Worm (Caenorhabditis elegans) whole organism, L3 larva: ENCODE results near the gene mars-1.

Source experiments
- R02D3.7 ChIP-seq: fragments of 150-350 bp; optimal IDR thresholded peaks from 2 replicates; lab custom pipeline; 2014; ENCODE audit warnings: missing biosample characterization, missing genetic modification characterization
- ZK546.5 ChIP-seq: sonication (generic microtip); optimal IDR thresholded peaks from 2 replicates; lab custom pipeline; 2017; ENCODE audit warnings: missing biosample characterization, missing genetic modification characterization
- aly-2 ChIP-seq: fragments of 150-350 bp; optimal IDR thresholded peaks from 2 replicates; lab custom pipeline; 2014; ENCODE audit warnings: missing biosample characterization, missing genetic modification characterization
- ama-1 ChIP-seq: fragments of 150-350 bp; optimal IDR thresholded peaks from 2 replicates; lab custom pipeline; 2018
- ceh-16 ChIP-seq: sonication (generic microtip); optimal IDR thresholded peaks from 2 replicates; lab custom pipeline; 2017; ENCODE audit warnings: missing biosample characterization, missing genetic modification characterization
- ceh-28 ChIP-seq: fragments of 150-350 bp; optimal IDR thresholded peaks from 2 replicates; lab custom pipeline; 2014; ENCODE audit warnings: missing biosample characterization, missing genetic modification reagents, missing genetic modification characterization
- ceh-82 ChIP-seq: fragments of 150-350 bp; optimal IDR thresholded peaks from 2 replicates; lab custom pipeline; 2014; ENCODE audit warnings: missing biosample characterization, missing genetic modification characterization
- ceh-9 ChIP-seq: sonication (generic microtip); optimal IDR thresholded peaks from 2 replicates; lab custom pipeline; 2018; ENCODE audit warnings: missing biosample characterization, missing genetic modification characterization
- daf-12 ChIP-seq: fragments of 150-350 bp; optimal IDR thresholded peaks from 2 replicates; lab custom pipeline; 2014; ENCODE audit warnings: missing biosample characterization, missing genetic modification reagents, missing genetic modification characterization
- egl-27 ChIP-seq: sonication (generic microtip); optimal IDR thresholded peaks from 4 replicates; lab custom pipeline; 2017; ENCODE audit warnings: missing biosample characterization, missing genetic modification reagents, missing genetic modification characterization
- egl-5 ChIP-seq: fragments of 150-350 bp; optimal IDR thresholded peaks from 2 replicates; lab custom pipeline; 2017; ENCODE audit warnings: missing biosample characterization, missing genetic modification reagents, missing genetic modification characterization, inconsistent platforms
- elt-1 ChIP-seq: fragments of 150-350 bp; optimal IDR thresholded peaks from 2 replicates; lab custom pipeline; 2014; ENCODE audit warnings: missing biosample characterization, missing genetic modification characterization
- elt-2 ChIP-seq: sonication (generic microtip); optimal IDR thresholded peaks from 2 replicates; lab custom pipeline; 2016; ENCODE audit warnings: missing genetic modification reagents, mild to moderate bottlenecking, missing genetic modification characterization, missing compliant biosample characterization
- elt-3 ChIP-seq, 3 experiments: fragments of 150-350 bp in 1 of 3; sonication (generic microtip) in 2 of 3; optimal IDR thresholded peaks; 2 replicates in 2 of 3; 4 replicates in 1 of 3; lab custom pipeline; 2014 to 2017; ENCODE audit warnings: missing biosample characterization in 3 of 3, missing genetic modification characterization in 3 of 3
- eor-1 ChIP-seq, 2 experiments: fragments of 150-350 bp; optimal IDR thresholded peaks; 2 replicates each; lab custom pipeline; 2014 to 2018; ENCODE audit warnings: missing biosample characterization in 2 of 2, missing genetic modification characterization in 2 of 2
- fkh-10 ChIP-seq: sonication (generic microtip); optimal IDR thresholded peaks from 2 replicates; lab custom pipeline; 2017; ENCODE audit warnings: missing biosample characterization, missing genetic modification reagents, missing genetic modification characterization
- fkh-2 ChIP-seq: fragments of 150-350 bp; optimal IDR thresholded peaks from 2 replicates; lab custom pipeline; 2014; ENCODE audit warnings: missing biosample characterization, missing genetic modification reagents, missing genetic modification characterization
- fos-1 ChIP-seq: fragments of 150-350 bp; optimal IDR thresholded peaks from 2 replicates; lab custom pipeline; 2014; ENCODE audit warnings: missing biosample characterization, missing genetic modification characterization
- hmg-11 ChIP-seq: sonication (generic microtip); optimal IDR thresholded peaks from 2 replicates; lab custom pipeline; 2016; ENCODE audit warnings: missing genetic modification characterization, missing compliant biosample characterization
- jun-1 ChIP-seq: fragments of 150-350 bp; optimal IDR thresholded peaks from 2 replicates; lab custom pipeline; 2014; ENCODE audit warnings: missing biosample characterization, missing genetic modification reagents, missing genetic modification characterization
- lin-15B ChIP-seq: fragments of 150-350 bp; optimal IDR thresholded peaks from 2 replicates; lab custom pipeline; 2014; ENCODE audit warnings: missing biosample characterization, missing genetic modification characterization
- lin-39 ChIP-seq: fragments of 150-350 bp; optimal IDR thresholded peaks from 2 replicates; lab custom pipeline; 2018; ENCODE audit warnings: missing biosample characterization, missing genetic modification reagents, missing genetic modification characterization
- lsy-12 ChIP-seq: sonication (generic microtip); optimal IDR thresholded peaks from 2 replicates; lab custom pipeline; 2016; ENCODE audit warnings: mild to moderate bottlenecking, missing genetic modification characterization, missing compliant biosample characterization
- mdl-1 ChIP-seq: fragments of 150-350 bp; optimal IDR thresholded peaks from 2 replicates; lab custom pipeline; 2014; ENCODE audit warnings: missing biosample characterization, missing genetic modification characterization
- mml-1 ChIP-seq: fragments of 150-350 bp; sonication (generic microtip); optimal IDR thresholded peaks from 3 replicates; lab custom pipeline; 2014; ENCODE audit warnings: missing biosample characterization, missing genetic modification characterization
- nfya-1 ChIP-seq: sonication (generic microtip); optimal IDR thresholded peaks from 2 replicates; lab custom pipeline; 2017; ENCODE audit warnings: missing genetic modification characterization, mild to moderate bottlenecking, missing compliant biosample characterization, antibody characterized with exemption, moderate library complexity; ENCODE audit not compliant: insufficient read depth
- nhr-11 ChIP-seq: fragments of 150-350 bp; optimal IDR thresholded peaks from 2 replicates; lab custom pipeline; 2014; ENCODE audit warnings: missing biosample characterization, missing genetic modification characterization
- nhr-12 ChIP-seq: fragments of 150-350 bp; optimal IDR thresholded peaks from 2 replicates; lab custom pipeline; 2014; ENCODE audit warnings: missing biosample characterization, missing genetic modification characterization
- nhr-23 ChIP-seq: fragments of 150-350 bp; optimal IDR thresholded peaks from 2 replicates; lab custom pipeline; 2014; ENCODE audit warnings: missing biosample characterization, missing genetic modification reagents, missing genetic modification characterization
- nhr-237 ChIP-seq: fragments of 150-350 bp; optimal IDR thresholded peaks from 2 replicates; lab custom pipeline; 2014; ENCODE audit warnings: missing biosample characterization, missing genetic modification characterization
- nhr-25 ChIP-seq: sonication (generic microtip); optimal IDR thresholded peaks from 2 replicates; lab custom pipeline; 2017; ENCODE audit warnings: missing biosample characterization, missing genetic modification characterization
- nhr-28 ChIP-seq: fragments of 150-350 bp; optimal IDR thresholded peaks from 2 replicates; lab custom pipeline; 2014; ENCODE audit warnings: missing biosample characterization, missing genetic modification characterization
- nhr-43 ChIP-seq: sonication (generic microtip); optimal IDR thresholded peaks from 2 replicates; lab custom pipeline; 2016; ENCODE audit warnings: mild to moderate bottlenecking, missing genetic modification characterization, missing compliant biosample characterization; ENCODE audit not compliant: poor library complexity, severe bottlenecking
- nhr-67 ChIP-seq: fragments of 150-350 bp; optimal IDR thresholded peaks from 2 replicates; lab custom pipeline; 2014; ENCODE audit warnings: missing biosample characterization, missing genetic modification characterization
- nhr-76 ChIP-seq: fragments of 150-350 bp; sonication (generic microtip); optimal IDR thresholded peaks from 5 replicates; lab custom pipeline; 2014; ENCODE audit warnings: missing biosample characterization, missing genetic modification characterization
- nhr-77 ChIP-seq: fragments of 150-350 bp; optimal IDR thresholded peaks from 2 replicates; lab custom pipeline; 2014; ENCODE audit warnings: missing biosample characterization, missing genetic modification characterization
- pha-4 ChIP-seq: fragments of 150-350 bp; optimal IDR thresholded peaks from 2 replicates; lab custom pipeline; 2014; ENCODE audit warnings: missing biosample characterization, missing genetic modification reagents, missing genetic modification characterization
- pqm-1 ChIP-seq: fragments of 150-350 bp; optimal IDR thresholded peaks from 2 replicates; lab custom pipeline; 2017; ENCODE audit warnings: missing biosample characterization, missing genetic modification characterization, inconsistent platforms
- sea-2 ChIP-seq: fragments of 150-350 bp; sonication (generic microtip); optimal IDR thresholded peaks from 4 replicates; lab custom pipeline; 2014; ENCODE audit warnings: missing biosample characterization, missing genetic modification reagents, missing genetic modification characterization
- skn-1 ChIP-seq: fragments of 150-350 bp; optimal IDR thresholded peaks from 2 replicates; lab custom pipeline; 2014; ENCODE audit warnings: missing biosample characterization, missing genetic modification characterization
- snpc-4 ChIP-seq: fragments of 150-350 bp; optimal IDR thresholded peaks from 2 replicates; lab custom pipeline; 2014; ENCODE audit warnings: missing biosample characterization, missing genetic modification characterization
- tbx-2 ChIP-seq: sonication (generic microtip); optimal IDR thresholded peaks from 2 replicates; lab custom pipeline; 2016; ENCODE audit warnings: mild to moderate bottlenecking, missing genetic modification characterization, missing compliant biosample characterization
- unc-39 ChIP-seq: sonication (generic microtip); optimal IDR thresholded peaks from 4 replicates; lab custom pipeline; 2017; ENCODE audit warnings: missing biosample characterization, missing genetic modification characterization
- unc-62 ChIP-seq: fragments of 150-350 bp; sonication (generic microtip); optimal IDR thresholded peaks from 4 replicates; lab custom pipeline; 2014; ENCODE audit warnings: missing biosample characterization, missing genetic modification reagents, missing genetic modification characterization
- zag-1 ChIP-seq: fragments of 150-350 bp; optimal IDR thresholded peaks from 2 replicates; lab custom pipeline; 2014; ENCODE audit warnings: missing biosample characterization, missing genetic modification characterization
- ztf-11 ChIP-seq: fragments of 150-350 bp; optimal IDR thresholded peaks from 2 replicates; lab custom pipeline; 2014; ENCODE audit warnings: missing biosample characterization, missing genetic modification characterization
- ztf-4 ChIP-seq: fragments of 150-350 bp; optimal IDR thresholded peaks from 2 replicates; lab custom pipeline; 2014; ENCODE audit warnings: missing biosample characterization, missing genetic modification characterization

Gene mars-1

DNA sequence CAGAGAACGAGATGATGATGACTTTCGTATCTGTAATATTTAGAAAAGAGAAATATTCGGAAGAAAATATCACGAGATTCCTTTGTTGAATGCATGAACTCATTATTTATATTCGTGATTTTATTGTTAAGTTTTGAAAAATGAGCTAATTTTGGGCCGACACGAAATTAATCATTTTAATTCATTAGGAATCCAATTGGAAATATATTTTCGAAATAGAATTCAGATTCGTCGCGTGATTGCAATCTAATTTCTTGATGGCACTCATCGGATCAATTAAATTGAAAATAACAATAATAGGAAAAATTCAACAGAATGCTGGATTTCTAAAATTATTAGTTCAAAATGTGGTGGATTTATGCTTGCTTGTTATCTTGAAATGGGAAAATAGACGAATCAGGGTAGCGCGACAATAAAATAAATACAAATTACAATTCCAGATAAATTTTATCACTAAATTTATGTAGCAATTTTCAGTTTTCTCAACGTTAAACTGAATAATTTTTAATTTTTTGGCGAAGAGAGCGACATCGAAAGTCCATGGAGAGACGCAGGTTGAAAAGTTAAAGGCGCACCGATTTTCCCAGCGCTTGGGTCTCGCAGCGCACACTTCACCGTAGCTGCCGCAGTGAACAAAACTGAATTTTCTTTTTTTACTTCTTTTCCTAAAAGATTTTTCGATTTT lies 33.4 kb downstream of the mars-1 start:
- TF ChIP-seq ceh-16, result no peak
- TF ChIP-seq hmg-11 (tag; lab: Kevin White, UChicago), result peak; percentile 90
- TF ChIP-seq nfya-1, result peak; percentile 89
- TF ChIP-seq pqm-1 (tag; lab: Kevin White, UChicago), result peak; percentile 43
- no peak for TF ChIP-seq zag-1
- TF ChIP-seq ztf-4, result peak; percentile 14
- no peak for TF ChIP-seq jun-1 (tag; lab: Kevin White, UChicago)
- no peak for TF ChIP-seq tbx-2 (tag; lab: Kevin White, UChicago)
- no peak for TF ChIP-seq nhr-76 (tag; lab: Kevin White, UChicago)
- TF ChIP-seq nhr-43 (tag; lab: Kevin White, UChicago), result peak; percentile 67
- no peak for TF ChIP-seq elt-3 (tag; optimal IDR thresholded peaks at IDR 0.05; lab: Kevin White, UChicago)
- TF ChIP-seq nhr-67 (tag; lab: Kevin White, UChicago), result no peak
- TF ChIP-seq ztf-11 (tag; lab: Kevin White, UChicago), result no peak
- no peak for TF ChIP-seq daf-12
- TF ChIP-seq mdl-1, result no peak
- no peak for TF ChIP-seq elt-1 (tag; lab: Kevin White, UChicago)
- no peak for TF ChIP-seq ceh-9 (tag; lab: Kevin White, UChicago)
- TF ChIP-seq ama-1 (lab: Kevin White, UChicago), result peak; percentile 57
- no peak for TF ChIP-seq sea-2 (GFP tag; lab: Kevin White, UChicago)
- peak; percentile 12 for TF ChIP-seq nhr-77 (tag; lab: Kevin White, UChicago)
- peak; percentile 35 for TF ChIP-seq nhr-25 (tag; lab: Kevin White, UChicago)
- TF ChIP-seq egl-27 (tag; lab: Kevin White, UChicago), result no peak
- TF ChIP-seq nhr-28 (tag; lab: Kevin White, UChicago), result no peak
- peak; percentile 74 for TF ChIP-seq lin-39
- no peak for TF ChIP-seq ceh-82 (tag; lab: Kevin White, UChicago)
- TF ChIP-seq nhr-12 (tag; lab: Kevin White, UChicago), result no peak
- TF ChIP-seq lsy-12 (tag; lab: Kevin White, UChicago), result peak; percentile 70
- TF ChIP-seq ceh-28, result no peak
- TF ChIP-seq lin-15B (tag; lab: Kevin White, UChicago), result peak; percentile 75
- TF ChIP-seq ZK546.5 (tag; lab: Kevin White, UChicago), result no peak
- TF ChIP-seq nhr-237 (tag; lab: Kevin White, UChicago), result no peak
- no peak for TF ChIP-seq fkh-2
- no peak for TF ChIP-seq fos-1 (tag; lab: Kevin White, UChicago)
- TF ChIP-seq eor-1 (tag; optimal IDR thresholded peaks at IDR 0.05; lab: Kevin White, UChicago), result no peak
- no peak for TF ChIP-seq unc-39
- TF ChIP-seq egl-5 (tag; lab: Kevin White, UChicago), result no peak
- TF ChIP-seq fkh-10 (GFP tag; lab: Kevin White, UChicago), result no peak
- TF ChIP-seq nhr-11 (tag; lab: Kevin White, UChicago), result no peak
- TF ChIP-seq unc-62 (GFP tag; lab: Kevin White, UChicago), result no peak
- TF ChIP-seq snpc-4 (tag; lab: Kevin White, UChicago), result peak; percentile 56
- TF ChIP-seq pha-4 (tag; lab: Kevin White, UChicago), result peak; percentile 77
- peak; percentile 26 for TF ChIP-seq elt-2 (tag; lab: Kevin White, UChicago)
- TF ChIP-seq mml-1 (tag; lab: Kevin White, UChicago), result no peak
- peak; percentile 74 for TF ChIP-seq nhr-23 (tag; lab: Kevin White, UChicago)
- TF ChIP-seq aly-2 (tag; lab: Kevin White, UChicago), result peak; percentile 81
- TF ChIP-seq skn-1 (tag; lab: Kevin White, UChicago), result no peak
- peak; percentile 28 for TF ChIP-seq R02D3.7 (tag; lab: Kevin White, UChicago)
